Fruit fly (Drosophila melanogaster) whole organism, adult: ENCODE measurements around the gene orion.

ENCODE experiments used
- CG11617 ChIP-seq: fragments of 200-800 bp; sonication (Bioruptor generic); optimal IDR thresholded peaks from 2 replicates; lab custom pipeline; 2017; ENCODE audit warnings: mild to moderate bottlenecking, missing biosample characterization, missing genetic modification reagents, missing genetic modification characterization
- CG33017 ChIP-seq: fragments of 200-800 bp; sonication (Bioruptor generic); optimal IDR thresholded peaks from 2 replicates; lab custom pipeline; 2018; ENCODE audit warnings: missing biosample characterization, mild to moderate bottlenecking, missing genetic modification characterization, moderate library complexity
- CG7045 ChIP-seq: fragments of 200-800 bp; sonication (Bioruptor generic); optimal IDR thresholded peaks from 2 replicates; lab custom pipeline; 2017; ENCODE audit warnings: missing biosample characterization, mild to moderate bottlenecking, missing genetic modification characterization
- Hr96 ChIP-seq: fragments of 200-800 bp; sonication (Bioruptor generic); optimal IDR thresholded peaks from 2 replicates; lab custom pipeline; 2016; ENCODE audit warnings: missing biosample characterization, missing genetic modification characterization
- cic ChIP-seq: fragments of 200-800 bp; sonication (Bioruptor generic); optimal IDR thresholded peaks from 2 replicates; lab custom pipeline; 2017; ENCODE audit warnings: missing biosample characterization, mild to moderate bottlenecking, missing genetic modification characterization, moderate library complexity
- ovo ChIP-seq: fragments of 200-800 bp; sonication (Bioruptor generic); optimal IDR thresholded peaks from 2 replicates; lab custom pipeline; 2016; ENCODE audit warnings: missing biosample characterization, missing genetic modification characterization
- toe ChIP-seq: fragments of 200-800 bp; sonication (Bioruptor generic); optimal IDR thresholded peaks from 2 replicates; lab custom pipeline; 2016; ENCODE audit warnings: missing biosample characterization, missing genetic modification characterization

DNA sequence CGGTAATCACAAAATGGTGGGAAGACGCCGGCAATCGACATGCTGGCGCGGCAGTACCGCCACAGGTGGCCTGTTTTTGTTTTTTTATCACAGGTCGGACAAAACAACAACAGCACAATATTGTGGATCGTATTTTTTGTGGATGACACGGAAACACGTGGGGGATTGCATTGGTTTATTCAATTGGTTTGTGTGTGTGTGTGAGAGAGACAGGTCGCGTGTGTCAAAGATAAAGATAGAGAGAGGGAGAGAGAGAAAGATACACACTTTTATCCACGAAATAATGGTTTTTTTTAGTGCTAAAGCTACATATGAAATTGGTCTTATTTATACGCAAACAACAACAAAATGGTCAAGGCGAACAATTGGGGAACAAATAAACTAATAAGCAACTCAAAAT lies 12.3 kb upstream of the orion start:
- TF ChIP-seq CG33017 (tag; lab: Kevin White, UChicago) = no peak
- no peak for TF ChIP-seq Hr96
- TF ChIP-seq CG11617 = no peak
- TF ChIP-seq toe = no peak
- TF ChIP-seq CG7045 = no peak
- TF ChIP-seq ovo (GFP tag; lab: Kevin White, UChicago) = no peak
- no peak for TF ChIP-seq cic (GFP tag; lab: Kevin White, UChicago)
